Fruit fly (Drosophila melanogaster) whole organism, larva: ENCODE measurements around the gene CG13014.

Source experiments
- noc ChIP-seq: fragments of 200-800 bp; sonication (Bioruptor generic); optimal IDR thresholded peaks from 3 replicates; lab custom pipeline; 2019; ENCODE audit warnings: missing biosample characterization, mild to moderate bottlenecking, missing genetic modification characterization, moderate library complexity

The CG13014 gene

DNA sequence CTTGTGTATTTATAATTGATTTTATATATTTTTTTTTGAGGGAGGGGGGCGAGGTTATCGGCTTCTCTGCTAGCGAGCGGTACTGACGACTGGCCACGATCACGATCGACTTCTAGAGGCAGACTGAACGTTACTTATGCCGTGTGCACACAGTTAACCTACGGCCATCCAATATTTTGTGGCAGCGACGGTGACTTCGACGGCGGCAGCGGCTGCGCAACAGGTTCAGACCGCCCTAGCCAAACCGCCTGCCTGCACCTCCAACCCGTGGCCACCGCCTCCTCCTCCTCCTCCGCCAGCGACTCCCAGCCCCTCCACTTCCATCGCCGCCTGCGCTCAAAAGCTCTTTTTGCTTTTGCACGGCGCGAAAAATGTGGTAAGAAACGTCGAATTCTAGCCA lies 33.8 kb downstream of the CG13014 start, which contains the start of gene CG9782:
CG9782 (minus strand) TSS at position 128 of the 400 bp plus-strand sequence.
- TF ChIP-seq noc: no peak

DNA sequence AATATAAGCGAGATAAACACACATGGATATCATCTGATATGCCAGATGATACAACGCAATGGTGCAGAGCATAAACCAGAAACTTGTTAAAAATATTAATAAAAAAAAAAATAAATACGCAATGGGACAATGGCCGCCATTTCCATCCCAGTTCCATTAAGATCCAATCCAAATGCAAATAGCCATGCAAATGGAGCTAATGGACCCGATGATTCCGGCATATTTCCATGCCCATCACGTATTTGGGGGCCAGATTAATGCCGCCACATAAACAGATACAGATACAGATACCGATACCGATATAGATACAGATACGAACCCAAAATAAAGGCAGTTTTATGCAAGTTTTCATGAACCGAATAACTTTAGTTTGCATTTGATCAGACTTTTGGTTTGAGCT lies 35.9 kb downstream of the CG13014 start:
- no peak for TF ChIP-seq noc

- no peak for TF ChIP-seq noc
Measured at dm6 chrX:16624519-16624918, 36.8 kb downstream of the CG13014 start.

- TF ChIP-seq noc: no peak
Measured at dm6 chrX:16632135-16632534, 44.5 kb downstream of the CG13014 start, which contains the start of gene CG9777. Gene CG9777, minus strand, starts transcription at chrX:16632235.

DNA sequence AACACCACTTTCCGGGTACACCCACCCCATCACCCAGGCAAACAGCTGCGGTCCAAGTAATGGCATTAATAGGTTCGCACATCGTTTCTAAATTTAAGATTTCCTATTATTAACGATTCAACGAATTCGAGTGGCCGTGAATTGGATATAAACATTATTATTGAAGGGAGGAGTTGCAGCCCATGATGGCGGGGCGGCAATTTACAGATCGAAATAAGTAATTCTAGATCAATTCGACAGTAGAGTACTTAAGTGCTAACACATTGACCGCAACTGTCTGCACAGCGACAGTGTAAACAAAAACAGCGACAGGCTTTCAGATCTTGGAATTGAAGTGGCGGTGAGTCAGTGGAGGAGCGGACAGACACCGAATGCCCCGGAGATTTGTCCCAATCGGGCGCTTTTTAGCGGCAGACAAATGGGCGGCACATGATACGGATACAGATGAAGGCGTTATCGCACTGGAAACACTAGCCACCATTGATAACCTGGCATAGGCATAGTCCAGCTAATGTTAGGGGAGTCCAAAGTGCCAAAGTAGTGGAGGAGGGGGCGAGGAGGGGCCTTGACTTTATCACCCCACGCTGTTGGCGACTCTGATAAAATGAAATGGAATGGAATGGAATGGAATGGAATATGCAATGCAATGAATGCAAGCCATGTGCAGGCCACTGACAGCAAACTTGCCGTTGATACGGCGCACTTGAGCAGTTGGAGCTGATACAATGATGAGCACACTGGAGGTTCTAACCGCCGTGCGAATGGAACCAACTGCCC lies 45.7 kb downstream of the CG13014 start:
- TF ChIP-seq noc: no peak

- no peak for TF ChIP-seq noc
Measured at dm6 chrX:16637106-16637590, 49.5 kb downstream of the CG13014 start, which contains the start of gene Rok. Gene Rok, minus strand, starts transcription at chrX:16637414.

dm6 chrX:16637594-16638485 lies 50.2 kb downstream of the CG13014 start, which contains the start of gene RpS19a:
Gene RpS19a, plus strand, starts transcription at chrX:16637894.
- TF ChIP-seq noc: peak; percentile 66
